Fruit fly (Drosophila melanogaster): ENCODE measurements around the gene CG14109.

The CG14109 gene

dm6 chr3L:13403141-13403867, 37.4 kb upstream of the CG14109 start (continued):
- peak; percentile 16 for TF ChIP-seq Oli (tag; optimal IDR thresholded peaks at IDR 0.05)
- no peak for TF ChIP-seq CG1024 (GFP tag; IDR thresholded peaks at IDR 0.05)
- no peak for TF ChIP-seq h (optimal IDR thresholded peaks at IDR 0.05)
- 0 out of 2 replicates have a peak, but pooled peaks have one; percentile 11 for TF ChIP-seq sim (GFP tag; IDR thresholded peaks at IDR 0.05)
- TF ChIP-seq cwo (GFP tag; optimal IDR thresholded peaks at IDR 0.05), result no peak
- TF ChIP-seq CG7556 (GFP tag; optimal IDR thresholded peaks at IDR 0.05), result peak; percentile 51
- TF ChIP-seq CG4820 (GFP tag; optimal IDR thresholded peaks at IDR 0.05), result peak; percentile 32
- TF ChIP-seq PHDP (tag; optimal IDR thresholded peaks at IDR 0.05), result no peak
- TF ChIP-seq CG10959 (GFP tag; IDR thresholded peaks at IDR 0.05), result 0 out of 2 replicates have a peak, but pooled peaks have one; percentile 41
- no peak for TF ChIP-seq lbe (GFP tag; optimal IDR thresholded peaks at IDR 0.05)
- TF ChIP-seq CG3407 (GFP tag; optimal IDR thresholded peaks at IDR 0.05), result no peak
- TF ChIP-seq bcd (GFP tag; optimal IDR thresholded peaks at IDR 0.05), result peak; percentile 21
- no peak for TF ChIP-seq Lpt (GFP tag; optimal IDR thresholded peaks at IDR 0.05)
- no peak for TF ChIP-seq CG2120 (GFP tag; optimal IDR thresholded peaks at IDR 0.05)
- no peak for TF ChIP-seq Hey (tag; optimal IDR thresholded peaks at IDR 0.05)
- no peak for TF ChIP-seq ro (GFP tag; IDR thresholded peaks at IDR 0.05)
- TF ChIP-seq tll (GFP tag; optimal IDR thresholded peaks at IDR 0.05), result no peak
- no peak for TF ChIP-seq CG15011 (GFP tag; optimal IDR thresholded peaks at IDR 0.05)
- TF ChIP-seq CG17385 (GFP tag; optimal IDR thresholded peaks at IDR 0.05), result no peak
- no peak for TF ChIP-seq Hr39 (optimal IDR thresholded peaks at IDR 0.05)
- no peak for TF ChIP-seq tap (tag; optimal IDR thresholded peaks at IDR 0.05)
- no peak; the same call in 1 of the 2 replicates for TF ChIP-seq sna (GFP tag; IDR thresholded peaks at IDR 0.05; ENCODE audit: partially characterized antibody)
- no peak for TF ChIP-seq Antp (GFP tag; optimal IDR thresholded peaks at IDR 0.05)
- no peak for TF ChIP-seq aop (GFP tag; IDR thresholded peaks at IDR 0.05)

- TF ChIP-seq CG10979 (tag; optimal IDR thresholded peaks at IDR 0.05) (peak; percentile 6), tio (GFP tag; optimal IDR thresholded peaks at IDR 0.05) (peak; percentile 20), CG14710 (tag; optimal IDR thresholded peaks at IDR 0.05) (peak; percentile 3), CG2712 (tag; optimal IDR thresholded peaks at IDR 0.05) (peak; percentile 2), CG11504 (tag; optimal IDR thresholded peaks at IDR 0.05) (peak; percentile 24), dmrt11E (tag; optimal IDR thresholded peaks at IDR 0.05) (peak; percentile 40), CG18262 (tag; optimal IDR thresholded peaks at IDR 0.05) (peak; percentile 20), gem (tag; optimal IDR thresholded peaks at IDR 0.05) (peak; percentile 6), sens (GFP tag) (peak; percentile 84), CG17361 (GFP tag; IDR thresholded peaks at IDR 0.05) (0 out of 3 replicates have a peak, but pooled peaks have one; percentile 37), CG2678 (tag; optimal IDR thresholded peaks at IDR 0.05) (no peak), Bdp1 (GFP tag; optimal IDR thresholded peaks at IDR 0.05) (no peak), phol (tag; optimal IDR thresholded peaks at IDR 0.05) (peak; percentile 18), Med (GFP tag) (peak; percentile 41), CG9727 (GFP tag; optimal IDR thresholded peaks at IDR 0.05) (peak; percentile 37), bsh (GFP tag; optimal IDR thresholded peaks at IDR 0.05) (peak in 1 of 2 experiments; percentile 12), CG2875 (GFP tag; optimal IDR thresholded peaks at IDR 0.05) (no peak), CG9609 (GFP tag; optimal IDR thresholded peaks at IDR 0.05) (no peak), CG17829 (tag; optimal IDR thresholded peaks at IDR 0.05) (peak; percentile 11), lola (GFP tag; optimal IDR thresholded peaks at IDR 0.05) (peak in 1 of 3 experiments; percentile 48), grau (tag; optimal IDR thresholded peaks at IDR 0.05) (no peak), ac (GFP tag; optimal IDR thresholded peaks at IDR 0.05) (no peak)
Measured at dm6 chr3L:13406873-13407272, 33.8 kb upstream of the CG14109 start.
